Fruit fly (Drosophila melanogaster) whole organism, prepupa: ENCODE measurements around the gene ens.

Source experiments
- Blimp-1 ChIP-seq: fragments of 200-800 bp; sonication (Bioruptor generic); optimal IDR thresholded peaks from 3 replicates; lab custom pipeline; 2017; ENCODE audit warnings: missing biosample characterization, missing genetic modification characterization, mild to moderate bottlenecking, moderate library complexity, missing genetic modification reagents
- CG10669 ChIP-seq: fragments of 200-800 bp; sonication (Bioruptor generic); optimal IDR thresholded peaks from 3 replicates; lab custom pipeline; 2018; ENCODE audit warnings: missing biosample characterization, mild to moderate bottlenecking, missing genetic modification characterization, moderate library complexity
- CG11294 ChIP-seq: fragments of 200-800 bp; sonication (Bioruptor generic); IDR thresholded peaks from 2 replicates; pipeline ENCODE4 v1.3.6; 2022; ENCODE audit warnings: missing biosample characterization, missing genetic modification characterization
- CG11762 ChIP-seq: fragments of 200-800 bp; sonication (Bioruptor generic); optimal IDR thresholded peaks from 3 replicates; lab custom pipeline; 2016; ENCODE audit warnings: missing biosample characterization, missing genetic modification characterization; ENCODE audit not compliant: insufficient read depth
- CG11902 ChIP-seq: fragments of 200-800 bp; sonication (Bioruptor generic); optimal IDR thresholded peaks from 3 replicates; lab custom pipeline; 2016; ENCODE audit warnings: missing biosample characterization, missing genetic modification characterization
- CG1621 ChIP-seq: fragments of 200-800 bp; sonication (Bioruptor generic); optimal IDR thresholded peaks from 3 replicates; lab custom pipeline; 2018; ENCODE audit warnings: missing biosample characterization, mild to moderate bottlenecking, missing genetic modification characterization
- CG16779 ChIP-seq: fragments of 200-800 bp; sonication (Bioruptor generic); optimal IDR thresholded peaks from 3 replicates; lab custom pipeline; 2017; ENCODE audit warnings: missing biosample characterization, mild to moderate bottlenecking, missing genetic modification characterization
- CG31627 ChIP-seq: fragments of 200-800 bp; sonication (Bioruptor generic); optimal IDR thresholded peaks from 3 replicates; lab custom pipeline; 2016; ENCODE audit warnings: missing biosample characterization, missing genetic modification characterization
- CG32006 ChIP-seq: fragments of 200-800 bp; sonication (Bioruptor generic); optimal IDR thresholded peaks from 3 replicates; lab custom pipeline; 2017; ENCODE audit warnings: missing biosample characterization, mild to moderate bottlenecking, missing genetic modification characterization
- CG34406 ChIP-seq: fragments of 200-800 bp; sonication (Bioruptor generic); optimal IDR thresholded peaks from 3 replicates; lab custom pipeline; 2016; ENCODE audit warnings: missing biosample characterization, missing genetic modification characterization
- CG3919 ChIP-seq: fragments of 200-800 bp; sonication (Bioruptor generic); optimal IDR thresholded peaks from 3 replicates; lab custom pipeline; 2016; ENCODE audit warnings: missing biosample characterization, missing genetic modification characterization
- CG4318 ChIP-seq: fragments of 200-800 bp; sonication (Bioruptor generic); optimal IDR thresholded peaks from 3 replicates; lab custom pipeline; 2017; ENCODE audit warnings: missing biosample characterization, mild to moderate bottlenecking, missing genetic modification characterization
- CG6163 ChIP-seq: fragments of 200-800 bp; sonication (Bioruptor generic); IDR thresholded peaks from 3 replicates; pipeline ENCODE4 v1.3.6; 2022; ENCODE audit warnings: missing biosample characterization, missing genetic modification characterization
- CG6276 ChIP-seq: fragments of 200-800 bp; sonication (Bioruptor generic); optimal IDR thresholded peaks from 2 replicates; lab custom pipeline; 2017; ENCODE audit warnings: missing biosample characterization, mild to moderate bottlenecking, missing genetic modification characterization
- CG6792 ChIP-seq: fragments of 200-800 bp; sonication (Bioruptor generic); optimal IDR thresholded peaks from 3 replicates; lab custom pipeline; 2016; ENCODE audit warnings: missing biosample characterization, missing genetic modification characterization
- CG6808 ChIP-seq: fragments of 200-800 bp; sonication (Bioruptor generic); optimal IDR thresholded peaks from 3 replicates; lab custom pipeline; 2017; ENCODE audit warnings: missing biosample characterization, missing genetic modification characterization, mild to moderate bottlenecking, moderate library complexity, missing genetic modification reagents
- CG6854 ChIP-seq: fragments of 200-800 bp; sonication (Bioruptor generic); optimal IDR thresholded peaks from 2 replicates; lab custom pipeline; 2017; ENCODE audit warnings: missing biosample characterization, mild to moderate bottlenecking, missing genetic modification characterization
- CG7368 ChIP-seq: fragments of 200-800 bp; sonication (Bioruptor generic); optimal IDR thresholded peaks from 3 replicates; lab custom pipeline; 2016; ENCODE audit warnings: missing biosample characterization, missing genetic modification characterization
- CG8632 ChIP-seq: fragments of 200-800 bp; sonication (Bioruptor generic); optimal IDR thresholded peaks from 3 replicates; lab custom pipeline; 2016; ENCODE audit warnings: missing biosample characterization, missing genetic modification characterization
- CG9139 ChIP-seq: fragments of 200-800 bp; sonication (Bioruptor generic); optimal IDR thresholded peaks from 3 replicates; lab custom pipeline; 2017; ENCODE audit warnings: missing biosample characterization, mild to moderate bottlenecking, missing genetic modification characterization
- Eip78C ChIP-seq: fragments of 200-800 bp; sonication (Bioruptor generic); peaks from one replicate; lab custom pipeline; 2016; ENCODE audit warnings: missing biosample characterization, missing genetic modification characterization
- Eip93F ChIP-seq: fragments of 200-800 bp; sonication (Bioruptor generic); optimal IDR thresholded peaks from 2 replicates; lab custom pipeline; 2016; ENCODE audit warnings: missing biosample characterization, mild to moderate bottlenecking, missing genetic modification characterization
- Ets21C ChIP-seq: fragments of 200-800 bp; sonication (Bioruptor generic); optimal IDR thresholded peaks from 3 replicates; lab custom pipeline; 2016; ENCODE audit warnings: missing biosample characterization, missing genetic modification characterization
- Ets96B ChIP-seq: fragments of 200-800 bp; optimal IDR thresholded peaks from 2 replicates; lab custom pipeline; 2019; ENCODE audit warnings: missing biosample characterization, mild to moderate bottlenecking, missing genetic modification characterization, moderate library complexity
- Gug ChIP-seq: fragments of 200-800 bp; sonication (Bioruptor generic); IDR thresholded peaks from 2 replicates; pipeline ENCODE4 v1.3.6; 2022; ENCODE audit warnings: missing biosample characterization, missing genetic modification characterization
- Hr39 ChIP-seq: fragments of 200-800 bp; sonication (Bioruptor generic); optimal IDR thresholded peaks from 2 replicates; lab custom pipeline; 2016; ENCODE audit warnings: missing biosample characterization, missing genetic modification characterization
- Lpt ChIP-seq: fragments of 200-800 bp; sonication (Bioruptor generic); optimal IDR thresholded peaks from 3 replicates; lab custom pipeline; 2016; ENCODE audit warnings: missing biosample characterization, missing genetic modification characterization
- Met ChIP-seq: fragments of 200-800 bp; sonication (Bioruptor generic); optimal IDR thresholded peaks from 3 replicates; lab custom pipeline; 2016; ENCODE audit warnings: missing biosample characterization, missing genetic modification characterization
- OdsH ChIP-seq: fragments of 200-800 bp; sonication (Bioruptor generic); optimal IDR thresholded peaks from 3 replicates; lab custom pipeline; 2016; ENCODE audit warnings: missing biosample characterization, missing genetic modification characterization
- Sox14 ChIP-seq: fragments of 200-800 bp; sonication (Bioruptor generic); optimal IDR thresholded peaks from 3 replicates; lab custom pipeline; 2016; ENCODE audit warnings: missing biosample characterization, missing genetic modification characterization
- achi ChIP-seq: fragments of 200-800 bp; sonication (Bioruptor generic); optimal IDR thresholded peaks from 3 replicates; lab custom pipeline; 2016; ENCODE audit warnings: missing biosample characterization, missing genetic modification characterization
- acj6 ChIP-seq: fragments of 200-800 bp; sonication (Bioruptor generic); optimal IDR thresholded peaks from 3 replicates; lab custom pipeline; 2016; ENCODE audit warnings: missing biosample characterization, missing genetic modification characterization
- cyc ChIP-seq: fragments of 200-800 bp; sonication (Bioruptor generic); optimal IDR thresholded peaks from 3 replicates; lab custom pipeline; 2016; ENCODE audit warnings: missing biosample characterization, missing genetic modification characterization
- dsx ChIP-seq: fragments of 200-800 bp; optimal IDR thresholded peaks from 3 replicates; lab custom pipeline; 2019; ENCODE audit warnings: missing biosample characterization, mild to moderate bottlenecking, missing genetic modification characterization, moderate library complexity; ENCODE audit not compliant: poor library complexity, severe bottlenecking
- eg ChIP-seq: fragments of 200-800 bp; sonication (Bioruptor generic); IDR thresholded peaks from 3 replicates; pipeline ENCODE4 v1.3.6; 2022; ENCODE audit warnings: missing biosample characterization, missing genetic modification characterization
- fd59A ChIP-seq: fragments of 200-800 bp; sonication (Bioruptor generic); optimal IDR thresholded peaks from 2 replicates; lab custom pipeline; 2017; ENCODE audit warnings: missing biosample characterization, mild to moderate bottlenecking, missing genetic modification characterization, missing genetic modification reagents
- lz ChIP-seq: fragments of 200-800 bp; sonication (Bioruptor generic); optimal IDR thresholded peaks from 3 replicates; lab custom pipeline; 2016; ENCODE audit warnings: missing biosample characterization, missing genetic modification characterization
- net ChIP-seq: fragments of 200-800 bp; sonication (Bioruptor generic); optimal IDR thresholded peaks from 3 replicates; lab custom pipeline; 2016; ENCODE audit warnings: missing biosample characterization, missing genetic modification characterization
- pdm3 ChIP-seq: fragments of 200-800 bp; sonication (Bioruptor generic); optimal IDR thresholded peaks from 3 replicates; lab custom pipeline; 2016; ENCODE audit warnings: missing biosample characterization, missing genetic modification characterization
- salr ChIP-seq, 2 experiments: fragments of 200-800 bp; sonication (Bioruptor generic); optimal IDR thresholded peaks; 3 replicates each; lab custom pipeline; 2016 to 2018; ENCODE audit warnings: missing biosample characterization in 2 of 2, missing genetic modification characterization in 2 of 2, mild to moderate bottlenecking in 1 of 2
- spab ChIP-seq: fragments of 200-800 bp; sonication (Bioruptor generic); optimal IDR thresholded peaks from 2 replicates; lab custom pipeline; 2017; ENCODE audit warnings: missing biosample characterization, mild to moderate bottlenecking, missing genetic modification characterization, missing genetic modification reagents
- ss ChIP-seq, 2 experiments: fragments of 200-800 bp; sonication (Bioruptor generic); optimal IDR thresholded peaks; 2 replicates in 1 of 2; 3 replicates in 1 of 2; lab custom pipeline; 2017 to 2018; ENCODE audit warnings: mild to moderate bottlenecking in 2 of 2, missing biosample characterization in 2 of 2, missing genetic modification characterization in 2 of 2, moderate library complexity in 1 of 2
- svp ChIP-seq: fragments of 200-800 bp; sonication (Bioruptor generic); peaks from one replicate; lab custom pipeline; 2016; ENCODE audit warnings: missing biosample characterization, missing genetic modification characterization
- topi ChIP-seq: fragments of 200-800 bp; sonication (Bioruptor generic); optimal IDR thresholded peaks from 3 replicates; lab custom pipeline; 2016; ENCODE audit warnings: missing biosample characterization, missing genetic modification characterization

The ens gene

dm6 chr3L:4158361-4158760 is 24.0 kb upstream of the ens start (continued):
- TF ChIP-seq CG32006 (GFP tag; lab: Kevin White, UChicago) = peak; percentile 60
- peak; percentile 36 for TF ChIP-seq net (GFP tag; lab: Kevin White, UChicago)
- TF ChIP-seq Eip78C (GFP tag; lab: Kevin White, UChicago) = peak; percentile 91
- TF ChIP-seq fd59A (GFP tag; lab: Kevin White, UChicago) = peak; percentile 62
- TF ChIP-seq OdsH = peak; percentile 65
- TF ChIP-seq CG16779 = peak; percentile 11
- TF ChIP-seq CG10669 (GFP tag; lab: Kevin White, UChicago) = peak; percentile 67
- peak; percentile 78 for TF ChIP-seq svp (GFP tag; lab: Kevin White, UChicago)
- peak; percentile 65 for TF ChIP-seq Met (GFP tag; lab: Kevin White, UChicago)
- peak; percentile 77 for TF ChIP-seq CG6163
- TF ChIP-seq lz (GFP tag; lab: Kevin White, UChicago) = peak; percentile 57
- peak; percentile 14 for TF ChIP-seq Lpt (GFP tag; lab: Kevin White, UChicago)
- peak; percentile 67 for TF ChIP-seq CG34406
- TF ChIP-seq CG6854 (GFP tag; lab: Kevin White, UChicago) = peak; percentile 28
- TF ChIP-seq cyc (GFP tag; lab: Kevin White, UChicago) = peak; percentile 63
- TF ChIP-seq CG3919 (GFP tag; lab: Kevin White, UChicago) = peak; percentile 73
- TF ChIP-seq Blimp-1 (GFP tag; lab: Kevin White, UChicago) = no peak
- peak; percentile 67 for TF ChIP-seq acj6
- peak; percentile 41 for TF ChIP-seq CG4318 (GFP tag; lab: Kevin White, UChicago)

- TF ChIP-seq dsx (GFP tag; lab: Kevin White, UChicago) (peak; percentile 52), CG7368 (GFP tag; lab: Kevin White, UChicago) (no peak)
Observed at dm6 chr3L:4157852-4158251, 23.5 kb upstream of the ens start.

DNA sequence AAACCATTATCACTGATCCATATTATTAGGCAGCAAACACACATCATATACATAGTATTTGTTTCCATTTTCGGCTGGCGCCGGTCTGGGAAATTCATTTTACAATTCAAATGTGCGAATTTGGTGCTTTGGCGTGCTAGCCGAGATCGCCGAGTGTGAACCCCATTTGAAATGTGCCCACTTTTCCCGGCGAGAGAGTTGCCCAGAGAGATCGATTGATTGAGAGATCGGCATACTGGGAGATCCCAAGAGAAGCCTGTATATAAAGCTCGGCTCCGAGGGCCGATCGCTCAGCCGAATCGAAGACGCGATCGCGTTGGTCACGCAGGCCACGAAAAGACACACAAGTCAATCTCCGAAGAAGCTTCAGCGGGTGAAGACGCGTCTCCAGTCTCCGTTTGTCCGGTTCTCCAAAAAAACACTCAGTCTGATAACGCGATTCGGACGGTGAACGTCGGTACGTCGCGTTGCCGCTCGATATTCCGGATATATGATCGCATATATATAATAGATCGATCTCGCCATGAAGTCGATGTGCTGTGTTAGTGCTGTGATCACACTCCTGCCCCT is 14.1 kb upstream of the ens start, which contains the start of gene CG1299:
CG1299 (plus strand) TSS at position 291 of the 570 bp plus-strand sequence.
- TF ChIP-seq topi (GFP tag; lab: Kevin White, UChicago) (no peak), CG31627 (GFP tag; lab: Kevin White, UChicago) (no peak), CG3919 (GFP tag; lab: Kevin White, UChicago) (no peak), CG32006 (GFP tag; lab: Kevin White, UChicago) (no peak), CG34406 (no peak), achi (GFP tag; lab: Kevin White, UChicago) (no peak), CG8632 (GFP tag; lab: Kevin White, UChicago) (no peak), OdsH (no peak), Eip93F (GFP tag; lab: Kevin White, UChicago) (no peak), CG11294 (GFP tag; lab: Robert Waterston, UW) (no peak), net (GFP tag; lab: Kevin White, UChicago) (no peak), spab (GFP tag; lab: Kevin White, UChicago) (no peak), CG7368 (GFP tag; lab: Kevin White, UChicago) (no peak), acj6 (no peak), CG10669 (GFP tag; lab: Kevin White, UChicago) (no peak), fd59A (GFP tag; lab: Kevin White, UChicago) (no peak), CG16779 (no peak), ss (GFP tag; optimal IDR thresholded peaks at IDR 0.05; lab: Kevin White, UChicago) (peak; percentile 19 to 44), svp (GFP tag; lab: Kevin White, UChicago) (no peak), dsx (GFP tag; lab: Kevin White, UChicago) (no peak), CG6163 (peak; percentile 35; the same call in 1 of the 3 replicates), CG6808 (GFP tag; lab: Kevin White, UChicago) (no peak), pdm3 (GFP tag; lab: Kevin White, UChicago) (no peak), salr (GFP tag; optimal IDR thresholded peaks at IDR 0.05; lab: Kevin White, UChicago) (no peak), CG9139 (GFP tag; lab: Kevin White, UChicago) (peak; percentile 2), Lpt (GFP tag; lab: Kevin White, UChicago) (no peak), CG6276 (GFP tag; lab: Kevin White, UChicago) (no peak), CG6792 (GFP tag; lab: Kevin White, UChicago) (no peak), Hr39 (GFP tag; lab: Kevin White, UChicago) (no peak), CG1621 (tag; lab: Kevin White, UChicago) (peak; percentile 57), Eip78C (GFP tag; lab: Kevin White, UChicago) (peak; percentile 71), Blimp-1 (GFP tag; lab: Kevin White, UChicago) (no peak), lz (GFP tag; lab: Kevin White, UChicago) (no peak), CG4318 (GFP tag; lab: Kevin White, UChicago) (no peak), eg (GFP tag; lab: Robert Waterston, UW) (no peak), Gug (GFP tag; lab: Robert Waterston, UW) (no peak), CG11902 (no peak), CG11762 (no peak), Ets21C (GFP tag; lab: Kevin White, UChicago) (no peak), Sox14 (GFP tag; lab: Kevin White, UChicago) (no peak), Ets96B (tag; lab: Kevin White, UChicago) (no peak)
